Worm (Caenorhabditis elegans) whole organism, L3 larva: ENCODE results near the gene hst-1.
A peak's percentile ranks its signal among the peaks of the same experiment; 100 is the strongest.

ENCODE experiments used
- R02D3.7 ChIP-seq: fragments of 150-350 bp; optimal IDR thresholded peaks from 2 replicates; lab custom pipeline; 2014; ENCODE audit warnings: missing biosample characterization, missing genetic modification characterization
- ZK546.5 ChIP-seq: sonication (generic microtip); optimal IDR thresholded peaks from 2 replicates; lab custom pipeline; 2017; ENCODE audit warnings: missing biosample characterization, missing genetic modification characterization
- ama-1 ChIP-seq: fragments of 150-350 bp; optimal IDR thresholded peaks from 2 replicates; lab custom pipeline; 2018
- ceh-16 ChIP-seq: sonication (generic microtip); optimal IDR thresholded peaks from 2 replicates; lab custom pipeline; 2017; ENCODE audit warnings: missing biosample characterization, missing genetic modification characterization
- ceh-28 ChIP-seq: fragments of 150-350 bp; optimal IDR thresholded peaks from 2 replicates; lab custom pipeline; 2014; ENCODE audit warnings: missing biosample characterization, missing genetic modification reagents, missing genetic modification characterization
- ceh-82 ChIP-seq: fragments of 150-350 bp; optimal IDR thresholded peaks from 2 replicates; lab custom pipeline; 2014; ENCODE audit warnings: missing biosample characterization, missing genetic modification characterization
- ceh-9 ChIP-seq: sonication (generic microtip); optimal IDR thresholded peaks from 2 replicates; lab custom pipeline; 2018; ENCODE audit warnings: missing biosample characterization, missing genetic modification characterization
- egl-27 ChIP-seq: sonication (generic microtip); optimal IDR thresholded peaks from 4 replicates; lab custom pipeline; 2017; ENCODE audit warnings: missing biosample characterization, missing genetic modification reagents, missing genetic modification characterization
- egl-5 ChIP-seq: fragments of 150-350 bp; optimal IDR thresholded peaks from 2 replicates; lab custom pipeline; 2017; ENCODE audit warnings: missing biosample characterization, missing genetic modification reagents, missing genetic modification characterization, inconsistent platforms
- elt-1 ChIP-seq: fragments of 150-350 bp; optimal IDR thresholded peaks from 2 replicates; lab custom pipeline; 2014; ENCODE audit warnings: missing biosample characterization, missing genetic modification characterization
- elt-2 ChIP-seq: sonication (generic microtip); optimal IDR thresholded peaks from 2 replicates; lab custom pipeline; 2016; ENCODE audit warnings: missing genetic modification reagents, mild to moderate bottlenecking, missing genetic modification characterization, missing compliant biosample characterization
- eor-1 ChIP-seq, 2 experiments: fragments of 150-350 bp; optimal IDR thresholded peaks; 2 replicates each; lab custom pipeline; 2014 to 2018; ENCODE audit warnings: missing biosample characterization in 2 of 2, missing genetic modification characterization in 2 of 2
- fkh-2 ChIP-seq: fragments of 150-350 bp; optimal IDR thresholded peaks from 2 replicates; lab custom pipeline; 2014; ENCODE audit warnings: missing biosample characterization, missing genetic modification reagents, missing genetic modification characterization
- hmg-11 ChIP-seq: sonication (generic microtip); optimal IDR thresholded peaks from 2 replicates; lab custom pipeline; 2016; ENCODE audit warnings: missing genetic modification characterization, missing compliant biosample characterization
- jun-1 ChIP-seq: fragments of 150-350 bp; optimal IDR thresholded peaks from 2 replicates; lab custom pipeline; 2014; ENCODE audit warnings: missing biosample characterization, missing genetic modification reagents, missing genetic modification characterization
- lin-15B ChIP-seq: fragments of 150-350 bp; optimal IDR thresholded peaks from 2 replicates; lab custom pipeline; 2014; ENCODE audit warnings: missing biosample characterization, missing genetic modification characterization
- lin-39 ChIP-seq: fragments of 150-350 bp; optimal IDR thresholded peaks from 2 replicates; lab custom pipeline; 2018; ENCODE audit warnings: missing biosample characterization, missing genetic modification reagents, missing genetic modification characterization
- nfya-1 ChIP-seq: sonication (generic microtip); optimal IDR thresholded peaks from 2 replicates; lab custom pipeline; 2017; ENCODE audit warnings: missing genetic modification characterization, mild to moderate bottlenecking, missing compliant biosample characterization, antibody characterized with exemption, moderate library complexity; ENCODE audit not compliant: insufficient read depth
- nhr-11 ChIP-seq: fragments of 150-350 bp; optimal IDR thresholded peaks from 2 replicates; lab custom pipeline; 2014; ENCODE audit warnings: missing biosample characterization, missing genetic modification characterization
- nhr-12 ChIP-seq: fragments of 150-350 bp; optimal IDR thresholded peaks from 2 replicates; lab custom pipeline; 2014; ENCODE audit warnings: missing biosample characterization, missing genetic modification characterization
- nhr-23 ChIP-seq: fragments of 150-350 bp; optimal IDR thresholded peaks from 2 replicates; lab custom pipeline; 2014; ENCODE audit warnings: missing biosample characterization, missing genetic modification reagents, missing genetic modification characterization
- nhr-25 ChIP-seq: sonication (generic microtip); optimal IDR thresholded peaks from 2 replicates; lab custom pipeline; 2017; ENCODE audit warnings: missing biosample characterization, missing genetic modification characterization
- nhr-28 ChIP-seq: fragments of 150-350 bp; optimal IDR thresholded peaks from 2 replicates; lab custom pipeline; 2014; ENCODE audit warnings: missing biosample characterization, missing genetic modification characterization
- nhr-43 ChIP-seq: sonication (generic microtip); optimal IDR thresholded peaks from 2 replicates; lab custom pipeline; 2016; ENCODE audit warnings: mild to moderate bottlenecking, missing genetic modification characterization, missing compliant biosample characterization; ENCODE audit not compliant: poor library complexity, severe bottlenecking
- nhr-67 ChIP-seq: fragments of 150-350 bp; optimal IDR thresholded peaks from 2 replicates; lab custom pipeline; 2014; ENCODE audit warnings: missing biosample characterization, missing genetic modification characterization
- nhr-76 ChIP-seq: fragments of 150-350 bp; sonication (generic microtip); optimal IDR thresholded peaks from 5 replicates; lab custom pipeline; 2014; ENCODE audit warnings: missing biosample characterization, missing genetic modification characterization
- nhr-77 ChIP-seq: fragments of 150-350 bp; optimal IDR thresholded peaks from 2 replicates; lab custom pipeline; 2014; ENCODE audit warnings: missing biosample characterization, missing genetic modification characterization
- pqm-1 ChIP-seq: fragments of 150-350 bp; optimal IDR thresholded peaks from 2 replicates; lab custom pipeline; 2017; ENCODE audit warnings: missing biosample characterization, missing genetic modification characterization, inconsistent platforms
- sea-2 ChIP-seq: fragments of 150-350 bp; sonication (generic microtip); optimal IDR thresholded peaks from 4 replicates; lab custom pipeline; 2014; ENCODE audit warnings: missing biosample characterization, missing genetic modification reagents, missing genetic modification characterization
- skn-1 ChIP-seq: fragments of 150-350 bp; optimal IDR thresholded peaks from 2 replicates; lab custom pipeline; 2014; ENCODE audit warnings: missing biosample characterization, missing genetic modification characterization
- snpc-4 ChIP-seq: fragments of 150-350 bp; optimal IDR thresholded peaks from 2 replicates; lab custom pipeline; 2014; ENCODE audit warnings: missing biosample characterization, missing genetic modification characterization
- tbx-2 ChIP-seq: sonication (generic microtip); optimal IDR thresholded peaks from 2 replicates; lab custom pipeline; 2016; ENCODE audit warnings: mild to moderate bottlenecking, missing genetic modification characterization, missing compliant biosample characterization
- unc-39 ChIP-seq: sonication (generic microtip); optimal IDR thresholded peaks from 4 replicates; lab custom pipeline; 2017; ENCODE audit warnings: missing biosample characterization, missing genetic modification characterization
- unc-62 ChIP-seq: fragments of 150-350 bp; sonication (generic microtip); optimal IDR thresholded peaks from 4 replicates; lab custom pipeline; 2014; ENCODE audit warnings: missing biosample characterization, missing genetic modification reagents, missing genetic modification characterization
- zag-1 ChIP-seq: fragments of 150-350 bp; optimal IDR thresholded peaks from 2 replicates; lab custom pipeline; 2014; ENCODE audit warnings: missing biosample characterization, missing genetic modification characterization
- ztf-4 ChIP-seq: fragments of 150-350 bp; optimal IDR thresholded peaks from 2 replicates; lab custom pipeline; 2014; ENCODE audit warnings: missing biosample characterization, missing genetic modification characterization

The hst-1 gene

DNA sequence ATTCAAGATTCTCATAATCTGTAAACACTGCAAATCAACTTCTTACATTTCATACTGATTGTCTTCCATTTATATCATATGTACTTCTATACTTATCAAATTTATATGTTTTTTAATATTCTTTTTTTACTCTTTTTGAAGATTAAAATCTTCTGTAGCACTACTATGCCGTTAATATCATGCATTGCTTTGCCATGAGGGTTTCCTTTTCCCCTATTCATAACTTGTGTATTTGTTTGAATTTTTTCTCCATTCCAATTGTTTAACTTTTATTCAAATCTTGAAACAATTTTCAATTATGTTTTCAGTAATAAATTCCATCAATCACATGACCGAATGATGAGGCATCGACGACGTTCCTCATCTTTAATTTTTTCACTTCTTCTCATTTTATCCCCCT, 22.7 kb downstream of the hst-1 start, which contains the start of gene cdh-5:
Gene cdh-5 (plus strand): TSS at position 301 of the 400 bp plus-strand sequence.
- TF ChIP-seq unc-62 (GFP tag; lab: Kevin White, UChicago) (no peak), ama-1 (no peak), egl-5 (tag; lab: Kevin White, UChicago) (no peak), fkh-2 (tag; lab: Kevin White, UChicago) (no peak), unc-39 (no peak), lin-15B (tag; lab: Kevin White, UChicago) (no peak), jun-1 (no peak), zag-1 (tag; lab: Kevin White, UChicago) (no peak), nhr-67 (tag; lab: Kevin White, UChicago) (no peak), pqm-1 (tag; lab: Kevin White, UChicago) (no peak), ceh-9 (tag; lab: Kevin White, UChicago) (no peak), skn-1 (tag; lab: Kevin White, UChicago) (no peak), nfya-1 (tag; lab: Kevin White, UChicago) (no peak), snpc-4 (tag; lab: Kevin White, UChicago) (no peak), nhr-76 (tag; lab: Kevin White, UChicago) (no peak), nhr-28 (no peak), nhr-12 (no peak), nhr-11 (tag; lab: Kevin White, UChicago) (no peak)
- TF ChIP-seq, all 47 proteins: peak for 0

DNA sequence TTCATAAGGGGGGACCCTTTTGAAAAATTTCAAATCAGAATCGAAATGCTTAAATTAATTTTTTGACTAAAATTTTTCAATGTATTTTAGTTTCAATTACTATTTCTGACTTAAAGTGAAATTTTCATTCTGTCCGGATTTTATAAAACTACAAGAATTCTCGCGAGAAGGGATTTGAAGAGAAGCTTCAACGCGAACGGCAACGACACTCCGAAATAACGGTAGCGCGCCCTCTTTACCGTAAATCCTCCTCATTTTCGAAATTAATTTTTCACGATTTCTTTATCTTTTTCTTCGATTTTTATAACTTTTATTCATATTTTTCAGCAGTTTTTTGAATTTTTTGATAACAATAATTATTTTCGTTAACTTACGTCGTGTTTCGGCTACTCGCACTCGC, 25.5 kb downstream of the hst-1 start:
- TF ChIP-seq R02D3.7 (tag; lab: Kevin White, UChicago): peak; percentile 79
- no peak for TF ChIP-seq tbx-2 (tag; lab: Kevin White, UChicago)

DNA sequence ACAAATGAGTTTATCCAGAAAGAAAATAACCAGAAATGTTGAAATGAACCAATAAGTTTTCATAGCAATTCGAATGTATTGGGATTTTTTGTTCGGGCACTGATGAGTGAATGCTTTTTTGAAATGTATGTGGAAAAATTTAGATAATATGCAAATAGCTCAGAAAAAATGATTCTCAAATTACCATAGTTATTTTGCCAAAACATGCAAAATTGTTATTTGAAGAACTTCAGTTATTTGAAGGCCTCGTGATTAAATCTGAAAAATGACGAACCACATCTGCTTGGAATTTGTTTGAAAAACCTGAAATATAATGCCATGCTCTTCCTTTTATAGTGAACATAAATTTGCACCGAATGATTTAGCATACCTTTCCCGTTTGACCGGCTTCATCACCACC, 33.2 kb downstream of the hst-1 start, which contains the start of gene C49C8.6:
Gene C49C8.6 (minus strand): TSS at position 101 of the 400 bp plus-strand sequence.
- TF ChIP-seq nhr-77 (tag; lab: Kevin White, UChicago) (no peak), hmg-11 (tag; lab: Kevin White, UChicago) (no peak), nhr-23 (tag; lab: Kevin White, UChicago) (no peak), ztf-4 (tag; lab: Kevin White, UChicago) (no peak), sea-2 (no peak), elt-1 (tag; lab: Kevin White, UChicago) (no peak), egl-27 (tag; lab: Kevin White, UChicago) (no peak), ZK546.5 (tag; lab: Kevin White, UChicago) (no peak), ceh-28 (tag; lab: Kevin White, UChicago) (no peak), nhr-25 (tag; lab: Kevin White, UChicago) (no peak), ceh-16 (no peak), ceh-82 (no peak), lin-39 (no peak), eor-1 (tag; optimal IDR thresholded peaks at IDR 0.05; lab: Kevin White, UChicago) (no peak), egl-5 (tag; lab: Kevin White, UChicago) (no peak), nhr-12 (no peak), nhr-43 (tag; lab: Kevin White, UChicago) (no peak)

DNA sequence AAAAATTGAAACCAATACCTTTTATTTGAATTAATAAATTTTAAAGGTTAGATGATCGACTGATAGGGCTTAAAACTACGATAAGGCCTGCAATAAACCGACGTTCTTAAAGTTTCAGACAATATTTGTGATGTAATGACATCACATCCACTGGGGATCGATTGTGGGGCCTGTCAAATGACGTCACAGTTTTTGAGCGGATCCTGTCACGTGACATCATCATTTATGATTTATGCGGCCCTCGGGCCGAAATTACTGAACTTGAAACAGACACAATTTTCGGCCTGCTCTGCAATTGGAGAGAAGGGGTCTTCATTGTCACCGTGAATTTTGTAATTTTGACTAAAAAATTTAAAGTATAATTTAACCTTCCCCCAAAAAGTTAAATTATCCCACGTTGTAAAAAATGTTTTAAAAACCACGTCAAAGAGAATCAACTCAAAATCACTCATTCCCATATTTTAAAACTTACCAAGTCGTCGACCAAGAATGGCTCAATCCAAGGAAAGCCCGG, 37.1 kb downstream of the hst-1 start, which contains the start of gene C49C8.1:
Gene C49C8.1 (plus strand): TSS at position 464 of the 514 bp plus-strand sequence.
- TF ChIP-seq lin-39: no peak
- peak; percentile 30 for TF ChIP-seq elt-2 (tag; lab: Kevin White, UChicago)
- TF ChIP-seq, all 47 proteins: peak for 1

DNA sequence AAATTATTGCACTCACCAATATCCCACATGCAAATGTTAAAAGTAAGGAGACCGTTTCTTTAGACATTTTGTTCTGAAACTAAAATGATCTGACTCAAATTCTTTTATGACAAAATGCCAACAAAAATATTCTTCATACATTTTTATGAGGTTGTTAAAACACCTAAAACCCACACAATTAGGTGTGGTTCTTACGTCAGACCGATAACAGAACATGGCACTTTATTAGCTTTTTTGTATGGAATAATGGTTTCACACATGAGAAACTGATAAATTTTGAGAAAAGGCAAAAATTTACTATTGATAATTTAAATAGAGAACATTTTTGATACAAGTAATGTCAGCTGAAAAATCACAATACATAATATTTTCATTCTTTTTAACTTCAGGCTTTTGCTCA, 37.7 kb downstream of the hst-1 start, which contains the start of gene C49C8.5:
Gene C49C8.5 (minus strand): TSS at position 73 of the 400 bp plus-strand sequence.
- TF ChIP-seq R02D3.7 (tag; lab: Kevin White, UChicago) (no peak), pqm-1 (tag; lab: Kevin White, UChicago) (peak; percentile 20), nhr-43 (tag; lab: Kevin White, UChicago) (no peak), elt-2 (tag; lab: Kevin White, UChicago) (peak; percentile 54)
